Worm (Caenorhabditis elegans) whole organism, L1 larva: Measurements from ENCODE around the gene fmo-3.

Experiments
- C04F5.9 ChIP-seq: sonication (generic microtip); optimal IDR thresholded peaks from 2 replicates; lab custom pipeline; 2016; ENCODE audit warnings: missing genetic modification characterization, missing compliant biosample characterization
- C16A3.4 ChIP-seq: fragments of 150-350 bp; optimal IDR thresholded peaks from 2 replicates; lab custom pipeline; 2014; ENCODE audit warnings: missing biosample characterization, missing genetic modification characterization
- C34B4.2 ChIP-seq: sonication (generic microtip); optimal IDR thresholded peaks from 2 replicates; lab custom pipeline; 2017; ENCODE audit warnings: mild to moderate bottlenecking, missing genetic modification characterization, missing compliant biosample characterization
- F16B12.6 ChIP-seq: fragments of 150-350 bp; optimal IDR thresholded peaks from 2 replicates; lab custom pipeline; 2014; ENCODE audit warnings: missing biosample characterization, missing genetic modification characterization
- Y116A8C.19 ChIP-seq: sonication (generic microtip); optimal IDR thresholded peaks from 2 replicates; lab custom pipeline; 2016; ENCODE audit warnings: missing compliant biosample characterization, missing genetic modification characterization, borderline replicate concordance
- aha-1 ChIP-seq: fragments of 150-350 bp; optimal IDR thresholded peaks from 2 replicates; lab custom pipeline; 2014; ENCODE audit warnings: missing biosample characterization, missing genetic modification characterization
- blmp-1 ChIP-seq: fragments of 150-350 bp; optimal IDR thresholded peaks from 2 replicates; lab custom pipeline; 2014; ENCODE audit warnings: missing biosample characterization, missing genetic modification characterization
- ceh-8 ChIP-seq: fragments of 200-800 bp; sonication (Bioruptor generic); optimal IDR thresholded peaks from 2 replicates; lab custom pipeline; 2018; ENCODE audit warnings: mild to moderate bottlenecking, missing genetic modification characterization, moderate library complexity, missing compliant biosample characterization
- ceh-88 ChIP-seq: fragments of 200-800 bp; sonication (Bioruptor generic); IDR thresholded peaks from 2 replicates; pipeline ENCODE4 v1.3.6; 2022; ENCODE audit warnings: missing genetic modification characterization, missing compliant biosample characterization
- ceh-90 ChIP-seq: sonication (generic microtip); optimal IDR thresholded peaks from 2 replicates; lab custom pipeline; 2016; ENCODE audit warnings: missing genetic modification characterization, missing compliant biosample characterization
- dsc-1 ChIP-seq: sonication (generic microtip); optimal IDR thresholded peaks from 2 replicates; lab custom pipeline; 2016; ENCODE audit warnings: mild to moderate bottlenecking, missing genetic modification characterization, missing compliant biosample characterization
- efl-1 ChIP-seq, 4 experiments: fragments of 150-350 bp; optimal IDR thresholded peaks in 3 of 4; peaks in 1 of 4; 1 replicate in 1 of 4; 2 replicates in 3 of 4; lab custom pipeline; 2014; ENCODE audit warnings: missing biosample characterization in 2 of 4, missing genetic modification characterization in 2 of 4, missing genetic modification reagents in 2 of 4
- efl-3 ChIP-seq: fragments of 200-800 bp; sonication (Bioruptor generic); optimal IDR thresholded peaks from 2 replicates; lab custom pipeline; 2018; ENCODE audit warnings: mild to moderate bottlenecking, missing genetic modification characterization, missing compliant biosample characterization
- egl-27 ChIP-seq, 2 experiments: fragments of 150-350 bp in 1 of 2; sonication (generic microtip); optimal IDR thresholded peaks; 3 replicates each; lab custom pipeline; 2017 to 2018; ENCODE audit warnings: missing biosample characterization in 2 of 2, missing genetic modification characterization in 2 of 2, missing genetic modification reagents in 2 of 2
- fkh-10 ChIP-seq: sonication (generic microtip); optimal IDR thresholded peaks from 2 replicates; lab custom pipeline; 2017; ENCODE audit warnings: missing biosample characterization, missing genetic modification reagents, missing genetic modification characterization
- fkh-4 ChIP-seq: sonication (generic microtip); optimal IDR thresholded peaks from 2 replicates; lab custom pipeline; 2016; ENCODE audit warnings: missing compliant biosample characterization, missing genetic modification characterization, borderline replicate concordance
- fkh-8 ChIP-seq: sonication (generic microtip); optimal IDR thresholded peaks from 2 replicates; lab custom pipeline; 2016; ENCODE audit warnings: mild to moderate bottlenecking, missing genetic modification characterization, missing compliant biosample characterization
- grh-1 ChIP-seq: fragments of 200-800 bp; sonication (Bioruptor generic); IDR thresholded peaks from 2 replicates; pipeline ENCODE4 v1.3.6; 2022; ENCODE audit warnings: missing genetic modification reagents, missing genetic modification characterization, missing compliant biosample characterization
- hlh-17 ChIP-seq: fragments of 200-800 bp; sonication (Bioruptor generic); optimal IDR thresholded peaks from 2 replicates; lab custom pipeline; 2018; ENCODE audit warnings: missing genetic modification characterization, mild to moderate bottlenecking, missing compliant biosample characterization, moderate library complexity, borderline replicate concordance
- hlh-4 ChIP-seq: sonication (generic microtip); optimal IDR thresholded peaks from 2 replicates; lab custom pipeline; 2016; ENCODE audit warnings: mild to moderate bottlenecking, missing genetic modification characterization, missing compliant biosample characterization
- lin-14 ChIP-seq: fragments of 200-800 bp; sonication (Bioruptor generic); optimal IDR thresholded peaks from 2 replicates; lab custom pipeline; 2018; ENCODE audit warnings: mild to moderate bottlenecking, missing genetic modification characterization, moderate library complexity, missing compliant biosample characterization
- lin-15B ChIP-seq: fragments of 150-350 bp; sonication (generic microtip); optimal IDR thresholded peaks from 3 replicates; lab custom pipeline; 2014; ENCODE audit warnings: missing biosample characterization, missing genetic modification characterization
- lin-35 ChIP-seq, 2 experiments: fragments of 150-350 bp; optimal IDR thresholded peaks; 2 replicates each; lab custom pipeline; 2014; ENCODE audit warnings: missing biosample characterization in 2 of 2, missing genetic modification characterization in 2 of 2, missing genetic modification reagents in 2 of 2
- mab-9 ChIP-seq: fragments of 200-800 bp; sonication (Bioruptor generic); IDR thresholded peaks from 2 replicates; pipeline ENCODE4 v1.3.6; 2022; ENCODE audit warnings: missing genetic modification reagents, missing genetic modification characterization, missing compliant biosample characterization
- nhr-12 ChIP-seq: sonication (generic microtip); optimal IDR thresholded peaks from 2 replicates; lab custom pipeline; 2017; ENCODE audit warnings: missing biosample characterization, missing genetic modification characterization
- nhr-20 ChIP-seq: sonication (generic microtip); optimal IDR thresholded peaks from 2 replicates; lab custom pipeline; 2016; ENCODE audit warnings: mild to moderate bottlenecking, missing genetic modification characterization, missing compliant biosample characterization
- nhr-237 ChIP-seq: fragments of 150-350 bp; optimal IDR thresholded peaks from 2 replicates; lab custom pipeline; 2014; ENCODE audit warnings: missing biosample characterization, missing genetic modification characterization
- nhr-71 ChIP-seq: sonication (generic microtip); optimal IDR thresholded peaks from 2 replicates; lab custom pipeline; 2016; ENCODE audit warnings: mild to moderate bottlenecking, missing genetic modification characterization, moderate library complexity, missing compliant biosample characterization
- nhr-77 ChIP-seq: fragments of 150-350 bp; optimal IDR thresholded peaks from 2 replicates; lab custom pipeline; 2014; ENCODE audit warnings: missing biosample characterization, missing genetic modification characterization
- nhr-85 ChIP-seq: sonication (generic microtip); peaks from one replicate; lab custom pipeline; 2016; ENCODE audit warnings: missing genetic modification characterization, inconsistent platforms, missing compliant biosample characterization
- nhr-90 ChIP-seq: sonication (generic microtip); optimal IDR thresholded peaks from 2 replicates; lab custom pipeline; 2016; ENCODE audit warnings: mild to moderate bottlenecking, missing genetic modification characterization, missing compliant biosample characterization; ENCODE audit not compliant: poor library complexity
- pag-3 ChIP-seq: sonication (generic microtip); optimal IDR thresholded peaks from 2 replicates; lab custom pipeline; 2017; ENCODE audit warnings: missing genetic modification characterization, mild to moderate bottlenecking, missing compliant biosample characterization, antibody characterized with exemption, borderline replicate concordance; ENCODE audit not compliant: insufficient read depth
- skn-1 ChIP-seq: fragments of 150-350 bp; optimal IDR thresholded peaks from 2 replicates; lab custom pipeline; 2014; ENCODE audit warnings: missing biosample characterization, missing genetic modification characterization
- snpc-4 ChIP-seq: fragments of 150-350 bp; optimal IDR thresholded peaks from 2 replicates; lab custom pipeline; 2014; ENCODE audit warnings: missing biosample characterization, missing genetic modification characterization
- sup-37 ChIP-seq: fragments of 200-800 bp; sonication (Bioruptor generic); optimal IDR thresholded peaks from 2 replicates; lab custom pipeline; 2018; ENCODE audit warnings: mild to moderate bottlenecking, missing genetic modification characterization, missing compliant biosample characterization
- swsn-7 ChIP-seq: sonication (generic microtip); optimal IDR thresholded peaks from 2 replicates; lab custom pipeline; 2016; ENCODE audit warnings: missing genetic modification characterization, missing compliant biosample characterization
- tbx-2 ChIP-seq: sonication (generic microtip); optimal IDR thresholded peaks from 2 replicates; lab custom pipeline; 2016; ENCODE audit warnings: missing genetic modification characterization, missing compliant biosample characterization
- unc-130 ChIP-seq: fragments of 150-350 bp; optimal IDR thresholded peaks from 2 replicates; lab custom pipeline; 2017; ENCODE audit warnings: missing biosample characterization, missing genetic modification characterization, inconsistent platforms
- unc-30 ChIP-seq: sonication (generic microtip); optimal IDR thresholded peaks from 2 replicates; lab custom pipeline; 2017; ENCODE audit warnings: missing biosample characterization, missing genetic modification characterization
- unc-62 ChIP-seq: fragments of 150-350 bp; optimal IDR thresholded peaks from 2 replicates; lab custom pipeline; 2014; ENCODE audit warnings: missing biosample characterization, missing genetic modification reagents, missing genetic modification characterization
- xbp-1 ChIP-seq: sonication (generic microtip); optimal IDR thresholded peaks from 2 replicates; lab custom pipeline; 2016; ENCODE audit warnings: missing genetic modification characterization, missing compliant biosample characterization
- zip-4 ChIP-seq: fragments of 200-800 bp; sonication (Bioruptor generic); optimal IDR thresholded peaks from 2 replicates; lab custom pipeline; 2018; ENCODE audit warnings: mild to moderate bottlenecking, missing genetic modification characterization, moderate library complexity, missing compliant biosample characterization

Gene fmo-3

DNA sequence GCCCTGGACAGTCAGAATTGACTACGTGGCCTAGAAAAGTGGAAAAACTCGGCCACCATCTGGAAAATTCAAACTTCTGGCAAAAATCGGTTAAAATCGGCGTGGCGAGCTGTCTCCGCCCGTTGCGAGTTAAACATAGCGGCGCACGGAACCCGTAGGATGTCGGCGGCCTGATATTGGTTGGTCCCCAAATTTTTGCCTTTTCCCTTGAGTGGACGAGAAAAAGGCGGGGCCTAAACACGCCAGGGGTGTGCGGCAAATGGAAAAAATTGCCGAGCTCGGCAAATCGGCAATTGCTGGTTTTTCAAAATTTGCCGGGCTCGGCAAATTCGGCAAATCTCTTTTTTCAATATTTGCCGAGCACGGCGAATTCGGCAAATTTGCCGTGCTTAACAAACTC, 38.8 kb downstream of the fmo-3 start:
- TF ChIP-seq Y116A8C.19 (tag; lab: Kevin White, UChicago), result no peak
- TF ChIP-seq zip-4 (GFP tag; lab: Kevin White, UChicago), result no peak
- TF ChIP-seq nhr-71 (tag; lab: Kevin White, UChicago), result no peak
- peak; percentile 1 for TF ChIP-seq snpc-4
- no peak for TF ChIP-seq nhr-237 (tag; lab: Kevin White, UChicago)
- TF ChIP-seq C04F5.9, result no peak
- no peak for TF ChIP-seq mab-9
- no peak for TF ChIP-seq hlh-4 (tag; lab: Kevin White, UChicago)
- no peak for TF ChIP-seq ceh-90 (tag; lab: Kevin White, UChicago)

DNA sequence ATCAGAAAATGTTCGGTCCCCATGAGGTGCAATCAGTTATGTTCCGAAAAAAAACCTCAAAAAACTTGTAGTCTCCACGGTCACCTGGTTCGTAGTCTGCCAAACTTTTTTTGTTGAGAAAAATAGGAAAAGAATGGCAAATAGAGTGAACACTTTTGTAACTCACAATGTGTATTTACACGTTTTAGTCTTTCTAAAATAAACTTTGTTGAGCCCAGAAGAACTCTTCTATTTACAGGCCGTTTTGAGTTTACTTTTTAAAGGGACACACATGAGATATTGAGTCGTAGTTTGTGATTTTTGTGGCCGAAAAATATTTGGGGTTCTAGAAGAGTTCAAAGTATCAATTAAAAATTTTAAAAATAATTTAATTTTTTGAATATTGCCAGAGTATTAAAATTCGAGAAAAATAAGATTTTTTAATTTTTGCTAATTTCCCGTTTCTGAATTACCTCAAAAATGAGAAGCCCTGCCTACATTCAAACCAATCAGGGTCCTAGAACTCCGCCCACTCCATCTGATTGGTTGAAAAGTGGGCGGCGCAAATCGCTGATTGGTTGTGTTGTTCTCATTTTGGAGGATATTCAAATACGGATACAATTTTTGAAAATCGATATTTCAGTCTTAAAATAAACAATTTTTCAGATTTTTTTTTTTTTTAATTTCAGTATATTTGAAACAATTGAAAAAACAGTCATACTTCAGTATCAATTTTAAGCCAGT, 40.2 kb downstream of the fmo-3 start:
- no peak for TF ChIP-seq ceh-8 (GFP tag; lab: Kevin White, UChicago)
- no peak for TF ChIP-seq hlh-4 (tag; lab: Kevin White, UChicago)
- no peak for TF ChIP-seq snpc-4
- TF ChIP-seq C16A3.4 (tag; lab: Kevin White, UChicago), result no peak
- TF ChIP-seq aha-1 (tag; lab: Kevin White, UChicago), result no peak
- TF ChIP-seq unc-130, result no peak
- no peak for TF ChIP-seq efl-1 (optimal IDR thresholded peaks at IDR 0.05; lab: Kevin White, UChicago)
- TF ChIP-seq efl-1 (GFP tag; optimal IDR thresholded peaks at IDR 0.05 in 1 of 2; lab: Kevin White, UChicago), result peak in 1 of 2 experiments; percentile 47
- peak; percentile 2 for TF ChIP-seq tbx-2 (tag; lab: Kevin White, UChicago)
- TF ChIP-seq sup-37 (GFP tag; lab: Kevin White, UChicago), result no peak
- no peak for TF ChIP-seq efl-3 (GFP tag; lab: Kevin White, UChicago)
- no peak for TF ChIP-seq nhr-85
- no peak for TF ChIP-seq lin-15B (tag; lab: Kevin White, UChicago)
- TF ChIP-seq egl-27 (tag; optimal IDR thresholded peaks at IDR 0.05; lab: Kevin White, UChicago), result no peak
- no peak for TF ChIP-seq Y116A8C.19 (tag; lab: Kevin White, UChicago)
- TF ChIP-seq fkh-4 (tag; lab: Kevin White, UChicago), result no peak
- no peak for TF ChIP-seq fkh-10 (GFP tag; lab: Kevin White, UChicago)
- TF ChIP-seq fkh-8, result no peak
- TF ChIP-seq xbp-1, result no peak
- TF ChIP-seq F16B12.6 (tag; lab: Kevin White, UChicago), result no peak
- TF ChIP-seq mab-9, result no peak
- peak; percentile 28 for TF ChIP-seq nhr-77 (tag; lab: Kevin White, UChicago)
- no peak for TF ChIP-seq nhr-12 (tag; lab: Kevin White, UChicago)
- peak; percentile 39 for TF ChIP-seq lin-14
- no peak for TF ChIP-seq C34B4.2 (tag; lab: Kevin White, UChicago)
- TF ChIP-seq blmp-1 (tag; lab: Kevin White, UChicago), result no peak
- no peak for TF ChIP-seq nhr-20
- no peak for TF ChIP-seq zip-4 (GFP tag; lab: Kevin White, UChicago)
- TF ChIP-seq unc-30 (tag; lab: Kevin White, UChicago), result no peak
- no peak for TF ChIP-seq hlh-17 (GFP tag; lab: Kevin White, UChicago)
- no peak for TF ChIP-seq nhr-71 (tag; lab: Kevin White, UChicago)
- TF ChIP-seq dsc-1, result no peak
- TF ChIP-seq unc-62, result no peak
- no peak for TF ChIP-seq ceh-90 (tag; lab: Kevin White, UChicago)
- no peak for TF ChIP-seq ceh-88 (GFP tag; lab: Robert Waterston, UW)
- TF ChIP-seq nhr-90 (tag; lab: Kevin White, UChicago), result no peak
- no peak for TF ChIP-seq swsn-7
- TF ChIP-seq lin-35 (GFP tag; optimal IDR thresholded peaks at IDR 0.05; lab: Kevin White, UChicago), result no peak
- TF ChIP-seq pag-3 (tag; lab: Kevin White, UChicago), result no peak
- TF ChIP-seq grh-1 (GFP tag; lab: Robert Waterston, UW), result no peak
- peak; percentile 13 for TF ChIP-seq skn-1 (tag; lab: Kevin White, UChicago)
